Fruit fly (Drosophila melanogaster): Measurements from ENCODE around the gene Cpr67Fa1.
A peak's percentile ranks its signal among the peaks of the same experiment; 100 is the strongest.

Cpr67Fa1 gene

dm6 chr3L:10852347-10853130 is 37.3 kb upstream of the Cpr67Fa1 start:
- TF ChIP-seq CTCF (optimal IDR thresholded peaks at IDR 0.05) (no peak), CG8478 (optimal IDR thresholded peaks at IDR 0.05) (no peak)

DNA sequence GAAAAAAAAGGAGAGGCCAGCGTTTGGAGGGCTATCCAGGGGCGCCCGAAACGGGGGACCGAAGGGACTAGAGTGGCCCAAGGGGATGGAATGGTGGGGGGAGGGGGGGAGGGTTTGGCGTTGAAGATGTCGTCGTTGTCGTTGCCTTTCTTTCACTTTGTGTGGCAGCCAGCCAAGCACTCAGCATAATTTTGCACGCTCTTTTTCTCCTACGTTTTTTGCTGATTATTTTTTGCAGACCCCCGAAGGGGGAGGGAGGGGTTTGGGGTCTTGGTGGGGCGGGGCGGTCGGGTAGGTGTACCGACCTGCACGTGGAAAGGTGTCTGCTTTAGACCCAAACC is 36.7 kb upstream of the Cpr67Fa1 start:
- TF ChIP-seq CTCF (optimal IDR thresholded peaks at IDR 0.05) (no peak), CG8478 (optimal IDR thresholded peaks at IDR 0.05) (no peak)

dm6 chr3L:10853618-10854017 is 36.2 kb upstream of the Cpr67Fa1 start:
- TF ChIP-seq CG8478 (optimal IDR thresholded peaks at IDR 0.05) (no peak), CTCF (optimal IDR thresholded peaks at IDR 0.05) (no peak)

- no peak for TF ChIP-seq CTCF (optimal IDR thresholded peaks at IDR 0.05)
- TF ChIP-seq CG8478 (optimal IDR thresholded peaks at IDR 0.05) = no peak
These were observed 35.8 kb upstream of the Cpr67Fa1 start for dm6 chr3L:10854026-10854425.

DNA sequence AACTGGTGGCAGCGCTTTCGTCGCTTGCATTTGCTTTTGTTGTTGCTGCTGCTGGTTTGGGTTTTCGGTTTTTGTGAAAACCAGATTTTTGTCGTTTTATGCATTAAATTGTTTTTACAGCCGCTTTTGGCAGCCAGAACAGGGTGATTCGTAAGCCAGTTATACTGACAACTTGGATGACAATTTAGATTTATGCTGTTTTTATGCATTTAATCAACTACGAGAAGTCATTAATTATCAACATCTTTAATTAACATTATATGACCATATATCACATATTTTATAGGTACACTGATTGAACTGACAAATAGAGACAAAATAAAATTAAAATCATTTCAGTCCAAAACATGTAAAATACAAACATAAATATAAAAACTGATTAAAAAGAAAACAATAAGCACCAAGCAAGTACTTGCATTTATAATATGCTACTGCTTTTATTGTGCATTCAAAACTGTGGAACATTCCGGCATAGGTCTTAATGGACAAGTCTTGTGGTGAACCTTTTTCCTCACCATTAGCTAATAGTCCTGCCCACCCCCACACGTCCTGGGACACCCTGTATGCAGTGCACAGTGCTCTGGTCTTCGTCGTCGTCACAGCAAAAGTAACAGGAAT is 34.9 kb upstream of the Cpr67Fa1 start:
- no peak for TF ChIP-seq CG8478 (optimal IDR thresholded peaks at IDR 0.05)
- TF ChIP-seq CTCF (optimal IDR thresholded peaks at IDR 0.05) = no peak

dm6 chr3L:10855419-10856213 is 34.2 kb upstream of the Cpr67Fa1 start:
- no peak for TF ChIP-seq CTCF (optimal IDR thresholded peaks at IDR 0.05)
- no peak for TF ChIP-seq CG8478 (optimal IDR thresholded peaks at IDR 0.05)

dm6 chr3L:10856534-10857030 is 33.2 kb upstream of the Cpr67Fa1 start:
- TF ChIP-seq CTCF (optimal IDR thresholded peaks at IDR 0.05) = peak; percentile 41 to 53
- no peak for TF ChIP-seq CG8478 (optimal IDR thresholded peaks at IDR 0.05)

dm6 chr3L:10857515-10858023 is 32.2 kb upstream of the Cpr67Fa1 start:
- no peak for TF ChIP-seq CTCF (optimal IDR thresholded peaks at IDR 0.05)
- TF ChIP-seq CG8478 (optimal IDR thresholded peaks at IDR 0.05) = no peak

DNA sequence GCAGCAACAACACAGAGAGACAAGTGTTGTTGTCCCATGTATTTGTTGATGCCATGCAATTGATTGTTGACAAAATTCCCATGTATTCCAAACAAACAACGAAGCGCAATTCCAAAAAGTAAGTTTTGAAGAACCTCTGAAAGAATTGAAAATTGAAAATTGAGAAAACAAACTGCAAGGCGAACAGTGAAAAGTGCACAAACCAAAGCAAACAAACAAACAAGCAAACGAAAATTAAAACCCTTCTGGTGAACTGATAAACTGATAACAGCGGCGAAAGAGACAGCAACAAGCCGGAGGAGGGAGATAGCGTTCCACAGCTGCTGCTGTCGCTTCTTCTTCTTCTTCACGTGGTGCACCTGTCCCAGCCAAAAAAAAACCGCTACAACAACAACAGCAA is 31.2 kb upstream of the Cpr67Fa1 start:
- no peak for TF ChIP-seq CG8478 (optimal IDR thresholded peaks at IDR 0.05)
- TF ChIP-seq CTCF (optimal IDR thresholded peaks at IDR 0.05) = no peak

DNA sequence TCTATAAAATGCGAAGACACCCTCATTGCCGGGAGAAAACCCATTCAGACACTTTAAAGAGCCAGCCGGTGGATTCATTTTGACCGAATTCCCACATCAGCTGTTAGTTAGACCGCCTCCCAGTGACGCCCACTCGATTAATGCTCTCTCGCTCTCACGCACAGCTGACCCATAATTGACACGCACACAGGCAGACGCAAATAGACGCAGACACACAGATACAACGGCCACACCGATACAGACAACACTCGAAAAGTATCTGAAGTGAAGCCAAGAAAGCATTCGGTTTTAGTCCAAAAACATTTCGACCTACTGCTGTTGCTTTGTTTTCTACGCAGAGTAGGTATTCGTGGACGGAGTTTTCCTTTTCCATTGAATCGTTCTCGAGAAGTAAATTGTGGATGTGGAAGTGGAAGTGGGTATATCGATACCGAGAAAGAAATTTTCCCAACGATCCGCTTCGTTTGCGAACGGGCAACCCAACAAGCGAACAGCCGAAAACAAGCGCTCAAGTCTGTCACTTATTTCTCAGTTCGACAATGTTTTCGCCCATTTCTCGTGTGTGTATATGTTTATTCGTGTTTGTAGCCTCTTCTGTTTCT is 29.6 kb upstream of the Cpr67Fa1 start:
- TF ChIP-seq CG8478 (optimal IDR thresholded peaks at IDR 0.05) = no peak
- TF ChIP-seq CTCF (optimal IDR thresholded peaks at IDR 0.05) = no peak

dm6 chr3L:10861657-10862543 is 27.9 kb upstream of the Cpr67Fa1 start:
- TF ChIP-seq CG8478 (optimal IDR thresholded peaks at IDR 0.05) (no peak), CTCF (optimal IDR thresholded peaks at IDR 0.05) (no peak)

- TF ChIP-seq CTCF (optimal IDR thresholded peaks at IDR 0.05) (peak; percentile 87 to 92), CG8478 (optimal IDR thresholded peaks at IDR 0.05) (no peak)
These were observed 27.0 kb upstream of the Cpr67Fa1 start for dm6 chr3L:10862544-10863474.

dm6 chr3L:10863925-10864324 is 25.9 kb upstream of the Cpr67Fa1 start:
- TF ChIP-seq CTCF (optimal IDR thresholded peaks at IDR 0.05) (peak in 1 of 2 experiments; percentile 4), CG8478 (optimal IDR thresholded peaks at IDR 0.05) (no peak)

Data from S2 (cell line).